Worm (Caenorhabditis elegans) whole organism, L2 larva: ENCODE data around the gene clec-176.

Source experiments
- ama-1 ChIP-seq: fragments of 150-350 bp; optimal IDR thresholded peaks from 2 replicates; lab custom pipeline; 2018; ENCODE audit warnings: inconsistent platforms
- snpc-4 ChIP-seq: fragments of 150-350 bp; optimal IDR thresholded peaks from 2 replicates; lab custom pipeline; 2014; ENCODE audit warnings: missing biosample characterization, missing genetic modification characterization

DNA sequence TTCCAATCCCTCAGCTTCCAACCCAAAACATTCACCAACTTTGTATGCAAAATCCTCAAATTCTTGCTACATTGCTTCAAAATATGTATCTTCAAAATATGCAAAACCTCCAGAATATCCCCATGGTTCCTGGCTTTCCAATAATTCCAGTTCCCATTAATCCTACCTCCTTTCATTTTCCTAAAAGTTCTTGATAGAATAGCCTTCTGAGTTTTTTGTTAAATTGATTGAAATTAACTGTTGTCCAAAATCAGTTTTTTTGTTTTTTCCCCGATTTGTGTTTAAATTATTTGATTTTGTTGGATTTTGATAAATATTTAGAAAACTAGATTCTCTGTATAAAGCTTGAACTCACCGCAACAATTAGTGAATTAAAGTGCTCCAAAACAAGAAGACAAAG lies 21.3 kb downstream of the clec-176 start:
- TF ChIP-seq snpc-4 (tag; lab: Kevin White, UChicago) (no peak), ama-1 (lab: Kevin White, UChicago) (no peak)
